Fruit fly (Drosophila melanogaster): ENCODE results near the gene CG32212.

Gene CG32212

dm6 chr3L:19503770-19504169, 16.4 kb downstream of the CG32212 start, which contains the start of gene CG9452:
CG9452 (minus strand) TSS chr3L:19503870.
- TF ChIP-seq CG18619 (GFP tag; optimal IDR thresholded peaks at IDR 0.05), result no peak
- TF ChIP-seq chm (GFP tag; IDR thresholded peaks at IDR 0.05), result no peak
- TF ChIP-seq hb (GFP tag; IDR thresholded peaks at IDR 0.05; ENCODE audit: partially characterized antibody), result no peak
- TF ChIP-seq B-H1 (GFP tag; IDR thresholded peaks at IDR 0.05), result no peak
- TF ChIP-seq gsb (GFP tag; IDR thresholded peaks at IDR 0.05), result no peak
- TF ChIP-seq vnd (GFP tag; IDR thresholded peaks at IDR 0.05; ENCODE audit: partially characterized antibody), result no peak

- TF ChIP-seq CG12071 (GFP tag; optimal IDR thresholded peaks at IDR 0.05) (peak; percentile 45), D (optimal IDR thresholded peaks at IDR 0.05) (no peak), D (GFP tag; optimal IDR thresholded peaks at IDR 0.05) (no peak), maf-S (GFP tag; optimal IDR thresholded peaks at IDR 0.05) (no peak), bab2 (GFP tag; optimal IDR thresholded peaks at IDR 0.05) (no peak), CG8281 (tag; optimal IDR thresholded peaks at IDR 0.05) (no peak), pho (GFP tag; optimal IDR thresholded peaks at IDR 0.05) (no peak), CG6689 (GFP tag; IDR thresholded peaks at IDR 0.05) (no peak), CG33213 (GFP tag; optimal IDR thresholded peaks at IDR 0.05) (no peak), bowl (GFP tag; IDR thresholded peaks at IDR 0.05) (no peak), Fer1 (GFP tag; optimal IDR thresholded peaks at IDR 0.05) (peak; percentile 29), fd3F (GFP tag; optimal IDR thresholded peaks at IDR 0.05) (no peak), CG17361 (GFP tag; IDR thresholded peaks at IDR 0.05) (no peak), CG18599 (GFP tag; optimal IDR thresholded peaks at IDR 0.05) (peak; percentile 64), dm (GFP tag; optimal IDR thresholded peaks at IDR 0.05) (no peak), CG5180 (GFP tag; optimal IDR thresholded peaks at IDR 0.05) (no peak), CG10209 (GFP tag; optimal IDR thresholded peaks at IDR 0.05) (peak; percentile 23), sob (GFP tag; IDR thresholded peaks at IDR 0.05) (0 out of 2 replicates have a peak, but pooled peaks have one; percentile 33), Abd-B (GFP tag; optimal IDR thresholded peaks at IDR 0.05) (no peak), ERR (GFP tag; optimal IDR thresholded peaks at IDR 0.05) (no peak), CG10565 (GFP tag; optimal IDR thresholded peaks at IDR 0.05) (no peak), croc (GFP tag; conservative IDR thresholded peaks at IDR 0.05) (no peak), CG18619 (GFP tag; optimal IDR thresholded peaks at IDR 0.05) (no peak), BEAF-32 (GFP tag; optimal IDR thresholded peaks at IDR 0.05) (no peak), CG32532 (GFP tag; IDR thresholded peaks at IDR 0.05) (no peak), z (GFP tag; IDR thresholded peaks at IDR 0.05) (no peak), Myb (GFP tag; optimal IDR thresholded peaks at IDR 0.05) (no peak), D19B (GFP tag; optimal IDR thresholded peaks at IDR 0.05) (no peak), Meics (GFP tag; optimal IDR thresholded peaks at IDR 0.05) (peak; percentile 2), pan (optimal IDR thresholded peaks at IDR 0.05) (no peak), pan (GFP tag; optimal IDR thresholded peaks at IDR 0.05 in 1 of 2, IDR thresholded peaks at IDR 0.05 in 1 of 2) (no peak), sima (GFP tag; optimal IDR thresholded peaks at IDR 0.05) (no peak), CG14710 (tag; optimal IDR thresholded peaks at IDR 0.05) (no peak), kah (GFP tag; optimal IDR thresholded peaks at IDR 0.05) (no peak), CG2875 (GFP tag; optimal IDR thresholded peaks at IDR 0.05) (no peak), Med (GFP tag) (peak; percentile 81), CG15514 (GFP tag; optimal IDR thresholded peaks at IDR 0.05) (peak; percentile 22), lab (GFP tag; optimal IDR thresholded peaks at IDR 0.05) (peak; percentile 70), lola (GFP tag; optimal IDR thresholded peaks at IDR 0.05) (no peak), ATbp (GFP tag; optimal IDR thresholded peaks at IDR 0.05) (peak; percentile 3), CG13424 (tag; optimal IDR thresholded peaks at IDR 0.05) (no peak), CG10366 (GFP tag; IDR thresholded peaks at IDR 0.05) (no peak), CG15601 (tag; optimal IDR thresholded peaks at IDR 0.05) (no peak), zf30C (GFP tag; optimal IDR thresholded peaks at IDR 0.05) (no peak)
These were observed 17.4 kb downstream of the CG32212 start for dm6 chr3L:19504719-19505118.
